Fruit fly (Drosophila melanogaster) whole organism, pupa: ENCODE results near the gene CG34309.
A peak's percentile ranks its signal among the peaks of the same experiment; 100 is the strongest.

Experiments
- CG8159 ChIP-seq: fragments of 200-800 bp; sonication (Bioruptor generic); optimal IDR thresholded peaks from 3 replicates; lab custom pipeline; 2018; ENCODE audit warnings: missing biosample characterization, mild to moderate bottlenecking, missing genetic modification characterization, moderate library complexity
- rn ChIP-seq: fragments of 200-800 bp; sonication (Bioruptor generic); IDR thresholded peaks from 2 replicates; pipeline ENCODE4 v1.3.6; 2022; ENCODE audit warnings: missing biosample characterization, missing genetic modification characterization

DNA sequence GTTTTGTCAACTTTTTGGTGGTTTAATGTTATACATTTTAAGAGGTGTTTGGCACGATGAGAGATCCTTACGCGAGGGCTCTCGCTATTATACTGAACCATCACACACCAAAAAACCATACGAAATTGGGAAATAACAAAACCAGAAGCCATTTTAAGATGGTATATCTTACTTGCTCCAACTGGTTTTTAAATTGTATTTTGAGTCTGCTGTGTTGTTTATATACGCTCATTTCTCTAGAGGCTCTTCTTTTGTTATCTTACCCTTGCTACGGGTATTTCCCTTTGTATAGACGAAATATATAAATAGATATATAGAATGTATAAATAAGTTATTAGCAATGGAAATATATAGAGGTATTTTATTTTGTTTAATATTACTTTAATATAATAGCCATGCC is 34.5 kb downstream of the CG34309 start, which contains the start of gene yellow-e2:
- TF ChIP-seq rn (GFP tag; lab: Robert Waterston, UW) (no peak), CG8159 (peak; percentile 35)
